Worm (Caenorhabditis elegans) whole organism, L4 larva: ENCODE measurements around the gene par-3.
A peak's percentile ranks its signal among the peaks of the same experiment; 100 is the strongest.

Experiments used
- D1046.2 ChIP-seq: fragments of 200-800 bp; sonication (Bioruptor generic); IDR thresholded peaks from 2 replicates; pipeline ENCODE4 v1.3.6; 2022; ENCODE audit warnings: missing genetic modification characterization, missing compliant biosample characterization
- F10B5.3 ChIP-seq: sonication (generic microtip); optimal IDR thresholded peaks from 2 replicates; lab custom pipeline; 2016; ENCODE audit warnings: mild to moderate bottlenecking, missing genetic modification characterization, missing compliant biosample characterization
- F26F4.8 ChIP-seq: fragments of 200-800 bp; sonication (Bioruptor generic); conservative IDR thresholded peaks from 2 replicates; pipeline ENCODE4 v1.3.6; 2022; ENCODE audit warnings: missing genetic modification characterization, missing compliant biosample characterization
- F49E8.2 ChIP-seq: sonication (generic microtip); optimal IDR thresholded peaks from 2 replicates; lab custom pipeline; 2016; ENCODE audit warnings: missing compliant biosample characterization, mild to moderate bottlenecking, missing genetic modification characterization, borderline replicate concordance
- R02D3.7 ChIP-seq: fragments of 150-350 bp; sonication (generic microtip); optimal IDR thresholded peaks from 3 replicates; lab custom pipeline; 2014; ENCODE audit warnings: missing biosample characterization, missing genetic modification characterization
- T20F7.1 ChIP-seq: fragments of 200-800 bp; sonication (Bioruptor generic); optimal IDR thresholded peaks from 2 replicates; lab custom pipeline; 2018; ENCODE audit warnings: mild to moderate bottlenecking, missing genetic modification characterization, missing compliant biosample characterization
- Y105C5A.15 ChIP-seq: fragments of 200-800 bp; sonication (Bioruptor generic); IDR thresholded peaks from 2 replicates; pipeline ENCODE4 v1.3.6; 2022; ENCODE audit warnings: missing genetic modification characterization, missing compliant biosample characterization
- Y5F2A.4 ChIP-seq: fragments of 200-800 bp; sonication (Bioruptor generic); optimal IDR thresholded peaks from 2 replicates; lab custom pipeline; 2018; ENCODE audit warnings: mild to moderate bottlenecking, missing genetic modification characterization, missing compliant biosample characterization
- Y75B8A.6 ChIP-seq: fragments of 200-800 bp; sonication (Bioruptor generic); IDR thresholded peaks from 2 replicates; pipeline ENCODE4 v1.3.6; 2022; ENCODE audit warnings: missing genetic modification reagents, missing genetic modification characterization, missing compliant biosample characterization
- ZK337.2 ChIP-seq: fragments of 200-800 bp; sonication (Bioruptor generic); IDR thresholded peaks from 2 replicates; pipeline ENCODE4 v1.3.6; 2022; ENCODE audit warnings: missing genetic modification reagents, missing genetic modification characterization, missing compliant biosample characterization
- ZK546.5 ChIP-seq, 2 experiments: sonication (generic microtip); optimal IDR thresholded peaks; 2 replicates each; lab custom pipeline; 2017; ENCODE audit warnings: missing biosample characterization in 2 of 2, missing genetic modification characterization in 2 of 2
- aha-1 ChIP-seq: fragments of 150-350 bp; peaks from one replicate; lab custom pipeline; 2014; ENCODE audit warnings: missing biosample characterization, missing genetic modification characterization
- ama-1 ChIP-seq: fragments of 150-350 bp; optimal IDR thresholded peaks from 2 replicates; lab custom pipeline; 2014; ENCODE audit warnings: inconsistent platforms, mixed read lengths
- ceh-20 ChIP-seq: fragments of 200-800 bp; sonication (Bioruptor generic); IDR thresholded peaks from 2 replicates; pipeline ENCODE4 v1.3.6; 2022; ENCODE audit warnings: missing genetic modification reagents, missing genetic modification characterization, missing compliant biosample characterization
- ceh-28 ChIP-seq: fragments of 150-350 bp; optimal IDR thresholded peaks from 2 replicates; lab custom pipeline; 2014; ENCODE audit warnings: missing biosample characterization, missing genetic modification reagents, missing genetic modification characterization
- ceh-32 ChIP-seq: sonication (generic microtip); optimal IDR thresholded peaks from 2 replicates; lab custom pipeline; 2016; ENCODE audit warnings: mild to moderate bottlenecking, missing genetic modification characterization, missing compliant biosample characterization; ENCODE audit not compliant: poor library complexity
- ceh-62 ChIP-seq: sonication (generic microtip); optimal IDR thresholded peaks from 2 replicates; lab custom pipeline; 2017; ENCODE audit warnings: missing biosample characterization, missing genetic modification characterization
- daf-19 ChIP-seq: fragments of 200-800 bp; sonication (Bioruptor generic); conservative IDR thresholded peaks from 2 replicates; pipeline ENCODE4 v1.3.6; 2022; ENCODE audit warnings: missing genetic modification characterization, missing compliant biosample characterization
- daf-8 ChIP-seq: fragments of 200-800 bp; sonication (Bioruptor generic); IDR thresholded peaks from 2 replicates; pipeline ENCODE4 v1.3.6; 2022; ENCODE audit warnings: missing genetic modification characterization, missing compliant biosample characterization
- dmd-8 ChIP-seq: fragments of 200-800 bp; sonication (Bioruptor generic); IDR thresholded peaks from 2 replicates; pipeline ENCODE4 v1.3.6; 2022; ENCODE audit warnings: missing genetic modification characterization, missing compliant biosample characterization
- dpl-1 ChIP-seq: fragments of 150-350 bp; optimal IDR thresholded peaks from 2 replicates; lab custom pipeline; 2014; ENCODE audit warnings: missing biosample characterization, missing genetic modification reagents, missing genetic modification characterization
- egl-27 ChIP-seq: sonication (generic microtip); optimal IDR thresholded peaks from 3 replicates; lab custom pipeline; 2017; ENCODE audit warnings: missing biosample characterization, missing genetic modification reagents, missing genetic modification characterization
- egl-43 ChIP-seq: fragments of 200-800 bp; sonication (Bioruptor generic); IDR thresholded peaks from 2 replicates; pipeline ENCODE4 v1.3.6; 2022; ENCODE audit warnings: missing genetic modification reagents, missing genetic modification characterization, missing compliant biosample characterization
- gei-8 ChIP-seq: fragments of 200-800 bp; sonication (Bioruptor generic); optimal IDR thresholded peaks from 2 replicates; lab custom pipeline; 2018; ENCODE audit warnings: mild to moderate bottlenecking, missing genetic modification characterization, missing compliant biosample characterization
- hlh-11 ChIP-seq: fragments of 200-800 bp; sonication (Bioruptor generic); optimal IDR thresholded peaks from 2 replicates; lab custom pipeline; 2018; ENCODE audit warnings: mild to moderate bottlenecking, missing genetic modification characterization, missing compliant biosample characterization
- lim-7 ChIP-seq: fragments of 200-800 bp; sonication (Bioruptor generic); IDR thresholded peaks from 2 replicates; pipeline ENCODE4 v1.3.6; 2022; ENCODE audit warnings: missing genetic modification characterization, missing compliant biosample characterization
- lin-13 ChIP-seq: fragments of 150-350 bp; optimal IDR thresholded peaks from 2 replicates; lab custom pipeline; 2014; ENCODE audit warnings: missing biosample characterization, missing genetic modification reagents, missing genetic modification characterization
- lin-15B ChIP-seq: fragments of 150-350 bp; sonication (generic microtip); optimal IDR thresholded peaks from 3 replicates; lab custom pipeline; 2014; ENCODE audit warnings: missing biosample characterization, missing genetic modification characterization
- lin-29 ChIP-seq: fragments of 200-800 bp; sonication (Bioruptor generic); IDR thresholded peaks from 2 replicates; pipeline ENCODE4 v1.3.6; 2022; ENCODE audit warnings: missing genetic modification reagents, missing genetic modification characterization, missing compliant biosample characterization
- lin-38 ChIP-seq: fragments of 200-800 bp; sonication (Bioruptor generic); IDR thresholded peaks from 2 replicates; pipeline ENCODE4 v1.3.6; 2022; ENCODE audit warnings: missing genetic modification reagents, missing genetic modification characterization, missing compliant biosample characterization
- madf-5 ChIP-seq, 2 experiments: fragments of 200-800 bp; sonication (Bioruptor generic); IDR thresholded peaks; 2 replicates each; pipeline ENCODE4 v1.3.6; 2022; ENCODE audit warnings: missing compliant biosample characterization in 2 of 2, missing genetic modification characterization in 2 of 2
- madf-9 ChIP-seq: fragments of 200-800 bp; sonication (Bioruptor generic); conservative IDR thresholded peaks from 2 replicates; pipeline ENCODE4 v1.3.6; 2022; ENCODE audit warnings: missing genetic modification reagents, missing genetic modification characterization, missing compliant biosample characterization
- mxl-2 ChIP-seq: fragments of 200-800 bp; sonication (Bioruptor generic); conservative IDR thresholded peaks from 2 replicates; pipeline ENCODE4 v1.3.6; 2022; ENCODE audit warnings: missing genetic modification reagents, missing genetic modification characterization, missing compliant biosample characterization
- mxl-3 ChIP-seq: fragments of 200-800 bp; sonication (Bioruptor generic); optimal IDR thresholded peaks from 2 replicates; lab custom pipeline; 2018; ENCODE audit warnings: mild to moderate bottlenecking, missing genetic modification characterization, missing compliant biosample characterization
- nhr-10 ChIP-seq: fragments of 150-350 bp; optimal IDR thresholded peaks from 2 replicates; lab custom pipeline; 2014; ENCODE audit warnings: missing biosample characterization, missing genetic modification characterization
- nhr-111 ChIP-seq: fragments of 200-800 bp; sonication (Bioruptor generic); optimal IDR thresholded peaks from 2 replicates; lab custom pipeline; 2018; ENCODE audit warnings: mild to moderate bottlenecking, missing genetic modification characterization, missing compliant biosample characterization
- nhr-237 ChIP-seq: sonication (generic microtip); optimal IDR thresholded peaks from 2 replicates; lab custom pipeline; 2017; ENCODE audit warnings: missing biosample characterization, missing genetic modification characterization
- nhr-25 ChIP-seq: sonication (generic microtip); optimal IDR thresholded peaks from 2 replicates; lab custom pipeline; 2017; ENCODE audit warnings: missing genetic modification characterization, mild to moderate bottlenecking, missing compliant biosample characterization, antibody characterized with exemption, moderate library complexity, borderline replicate concordance; ENCODE audit not compliant: insufficient read depth
- nhr-6 ChIP-seq: fragments of 150-350 bp; optimal IDR thresholded peaks from 2 replicates; lab custom pipeline; 2014; ENCODE audit warnings: missing biosample characterization, missing genetic modification characterization
- nhr-76 ChIP-seq: fragments of 150-350 bp; optimal IDR thresholded peaks from 2 replicates; lab custom pipeline; 2014; ENCODE audit warnings: missing biosample characterization, missing genetic modification characterization
- nhr-77 ChIP-seq: fragments of 150-350 bp; optimal IDR thresholded peaks from 2 replicates; lab custom pipeline; 2014; ENCODE audit warnings: missing biosample characterization, missing genetic modification characterization
- php-3 ChIP-seq: fragments of 200-800 bp; sonication (Bioruptor generic); IDR thresholded peaks from 2 replicates; pipeline ENCODE4 v1.3.6; 2022; ENCODE audit warnings: missing genetic modification reagents, missing genetic modification characterization, missing compliant biosample characterization
- set-16 ChIP-seq: fragments of 200-800 bp; sonication (Bioruptor generic); IDR thresholded peaks from 2 replicates; pipeline ENCODE4 v1.3.6; 2022; ENCODE audit warnings: missing genetic modification reagents, missing genetic modification characterization, missing compliant biosample characterization
- skn-1 ChIP-seq: fragments of 150-350 bp; optimal IDR thresholded peaks from 2 replicates; lab custom pipeline; 2014; ENCODE audit warnings: missing biosample characterization, missing genetic modification characterization
- snpc-1.2 ChIP-seq: fragments of 200-800 bp; sonication (Bioruptor generic); IDR thresholded peaks from 2 replicates; pipeline ENCODE4 v1.3.6; 2022; ENCODE audit warnings: missing genetic modification reagents, missing genetic modification characterization, missing compliant biosample characterization
- spr-3 ChIP-seq: fragments of 200-800 bp; sonication (Bioruptor generic); optimal IDR thresholded peaks from 2 replicates; lab custom pipeline; 2018; ENCODE audit warnings: mild to moderate bottlenecking, missing genetic modification characterization, missing compliant biosample characterization
- tag-97 ChIP-seq: fragments of 200-800 bp; sonication (Bioruptor generic); IDR thresholded peaks from 2 replicates; pipeline ENCODE4 v1.3.6; 2022; ENCODE audit warnings: missing genetic modification characterization, missing compliant biosample characterization
- unc-62 ChIP-seq, 3 experiments: fragments of 150-350 bp in 1 of 3; sonication (generic microtip); optimal IDR thresholded peaks in 2 of 3; peaks in 1 of 3; 1 replicate in 1 of 3; 2 replicates in 2 of 3; lab custom pipeline; 2014 to 2017; ENCODE audit warnings: missing biosample characterization in 3 of 3, missing genetic modification characterization in 3 of 3, missing genetic modification reagents in 3 of 3, missing genotype in 1 of 3
- zip-11 ChIP-seq: fragments of 200-800 bp; sonication (Bioruptor generic); IDR thresholded peaks from 2 replicates; pipeline ENCODE4 v1.3.6; 2022; ENCODE audit warnings: missing genetic modification characterization, missing compliant biosample characterization
- zip-2 ChIP-seq: fragments of 150-350 bp; optimal IDR thresholded peaks from 2 replicates; lab custom pipeline; 2014; ENCODE audit warnings: missing biosample characterization, missing genetic modification characterization
- ztf-11 ChIP-seq: fragments of 150-350 bp; optimal IDR thresholded peaks from 2 replicates; lab custom pipeline; 2014; ENCODE audit warnings: missing biosample characterization, missing genetic modification characterization

par-3 gene

DNA sequence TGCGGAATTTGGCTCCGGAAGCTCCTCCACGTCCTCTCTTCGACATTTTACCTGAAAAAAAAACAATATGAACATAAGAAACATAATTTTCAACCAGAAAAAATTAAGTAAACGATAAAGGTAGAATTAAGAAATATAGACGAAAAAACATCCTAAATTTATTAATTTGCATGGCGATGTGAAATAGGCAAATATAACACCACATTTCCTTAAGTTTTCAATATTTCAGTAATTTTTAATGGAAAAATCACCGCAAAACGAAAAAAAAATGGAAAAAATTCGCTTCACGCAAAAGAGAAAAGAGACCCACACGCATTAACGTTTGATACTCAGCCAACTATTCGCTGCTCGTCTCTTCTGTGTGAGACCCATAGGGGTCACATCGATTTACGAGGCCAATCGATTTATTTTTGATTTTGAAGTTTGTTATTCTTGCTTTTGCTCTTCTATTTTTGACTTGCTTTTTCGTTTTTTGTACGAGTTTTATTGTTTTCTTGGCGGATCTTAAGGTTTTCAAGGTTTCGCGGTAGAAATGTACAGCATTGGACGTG, 42.1 kb downstream of the par-3 start, which contains the start of gene rpl-23 (continued):
- no peak for TF ChIP-seq Y75B8A.6
- TF ChIP-seq D1046.2 (GFP tag; lab: Robert Waterston, UW) = no peak
- TF ChIP-seq mxl-3 = no peak
- TF ChIP-seq nhr-111 (GFP tag; lab: Kevin White, UChicago) = no peak
- no peak for TF ChIP-seq lin-15B
- TF ChIP-seq madf-9 (GFP tag; lab: Robert Waterston, UW) = no peak; the same call in 1 of the 2 replicates
- no peak for TF ChIP-seq mxl-2 (GFP tag; lab: Robert Waterston, UW)
- peak; percentile 73 for TF ChIP-seq nhr-6
- TF ChIP-seq egl-43 (GFP tag; lab: Robert Waterston, UW) = no peak
- 0 out of 2 replicates have a peak, but pooled peaks have one; percentile 52 for TF ChIP-seq lim-7 (GFP tag; lab: Robert Waterston, UW)
- TF ChIP-seq F10B5.3 (tag; lab: Kevin White, UChicago) = no peak
- no peak for TF ChIP-seq set-16 (GFP tag; lab: Robert Waterston, UW)
- no peak for TF ChIP-seq spr-3 (GFP tag; lab: Kevin White, UChicago)
- no peak for TF ChIP-seq nhr-76 (tag; lab: Kevin White, UChicago)
- TF ChIP-seq nhr-237 (tag; lab: Kevin White, UChicago) = no peak
- TF ChIP-seq lin-29 (GFP tag; lab: Robert Waterston, UW) = no peak
- TF ChIP-seq php-3 (GFP tag; lab: Robert Waterston, UW) = no peak
- TF ChIP-seq nhr-77 (tag; lab: Kevin White, UChicago) = peak; percentile 96
- peak in 1 of 2 experiments; percentile 21 for TF ChIP-seq unc-62 (GFP tag; optimal IDR thresholded peaks at IDR 0.05 in 1 of 2; lab: Kevin White, UChicago)
- TF ChIP-seq unc-62 (tag; optimal IDR thresholded peaks at IDR 0.05; lab: Kevin White, UChicago) = no peak
- no peak for TF ChIP-seq madf-5 (GFP tag; IDR thresholded peaks at IDR 0.05; lab: Robert Waterston, UW)
- TF ChIP-seq snpc-1.2 (GFP tag; lab: Robert Waterston, UW) = no peak
- peak in 1 of 2 experiments; percentile 58 for TF ChIP-seq ZK546.5 (tag; optimal IDR thresholded peaks at IDR 0.05; lab: Kevin White, UChicago)
- TF ChIP-seq dmd-8 (GFP tag; lab: Robert Waterston, UW) = no peak
- TF ChIP-seq ceh-62 = no peak
- no peak for TF ChIP-seq zip-11
- TF ChIP-seq hlh-11 (tag; lab: Kevin White, UChicago) = peak; percentile 77
- TF ChIP-seq F26F4.8 (GFP tag; lab: Robert Waterston, UW) = no peak
- no peak for TF ChIP-seq ceh-32 (tag; lab: Kevin White, UChicago)
- TF ChIP-seq ZK337.2 = 0 out of 2 replicates have a peak, but pooled peaks have one; percentile 23
- peak; percentile 85 for TF ChIP-seq T20F7.1 (GFP tag; lab: Kevin White, UChicago)
- TF ChIP-seq ztf-11 (tag; lab: Kevin White, UChicago) = no peak
- TF ChIP-seq Y105C5A.15 (GFP tag; lab: Robert Waterston, UW) = no peak
- no peak for TF ChIP-seq gei-8 (GFP tag; lab: Kevin White, UChicago)
- peak; percentile 29 for TF ChIP-seq zip-2 (tag; lab: Kevin White, UChicago)
- peak; percentile 88 for TF ChIP-seq dpl-1
- peak; percentile 85 for TF ChIP-seq lin-38 (GFP tag; lab: Robert Waterston, UW)
- no peak for TF ChIP-seq Y5F2A.4
- no peak for TF ChIP-seq daf-19 (GFP tag; lab: Robert Waterston, UW)
- peak; percentile 90 for TF ChIP-seq lin-13 (GFP tag; lab: Kevin White, UChicago)
- peak; percentile 52; the same call in 1 of the 2 replicates for TF ChIP-seq ceh-20 (GFP tag; lab: Robert Waterston, UW)
- TF ChIP-seq egl-27 (tag; lab: Kevin White, UChicago) = no peak
- TF ChIP-seq skn-1 (tag; lab: Kevin White, UChicago) = no peak
- no peak for TF ChIP-seq nhr-10 (tag; lab: Kevin White, UChicago)
- peak; percentile 77 for TF ChIP-seq ama-1 (lab: Kevin White, UChicago)
- TF ChIP-seq daf-8 (GFP tag; lab: Robert Waterston, UW) = no peak
- TF ChIP-seq R02D3.7 (tag; lab: Kevin White, UChicago) = peak; percentile 96
- TF ChIP-seq aha-1 (tag; lab: Kevin White, UChicago) = peak; percentile 97
- TF ChIP-seq tag-97 (GFP tag; lab: Robert Waterston, UW) = no peak
- TF ChIP-seq ceh-28 (tag; lab: Kevin White, UChicago) = peak; percentile 85
- TF ChIP-seq nhr-25 (tag; lab: Kevin White, UChicago) = peak; percentile 36
- TF ChIP-seq F49E8.2 (tag; lab: Kevin White, UChicago) = no peak
